Fruit fly (Drosophila melanogaster): ENCODE data around the gene CG42705.

The CG42705 gene

dm6 chrX:7379569-7379968 is 34.1 kb upstream of the CG42705 start:
- no peak for TF ChIP-seq CG9139 (GFP tag; optimal IDR thresholded peaks at IDR 0.05)
- TF ChIP-seq CG10669 (GFP tag; optimal IDR thresholded peaks at IDR 0.05), result peak; percentile 23
- peak; percentile 23; the same call in 1 of the 2 replicates for TF ChIP-seq CG15336 (GFP tag; IDR thresholded peaks at IDR 0.05)
- TF ChIP-seq fd59A (GFP tag; optimal IDR thresholded peaks at IDR 0.05), result peak; percentile 17
- TF ChIP-seq CG31627 (GFP tag; optimal IDR thresholded peaks at IDR 0.05), result peak; percentile 34
- TF ChIP-seq CG32006 (GFP tag; optimal IDR thresholded peaks at IDR 0.05), result peak; percentile 15
- peak; percentile 60 for TF ChIP-seq svp (GFP tag)
- TF ChIP-seq dsx (GFP tag; optimal IDR thresholded peaks at IDR 0.05; ENCODE audit: poor library complexity, severe bottlenecking), result peak; percentile 16
- TF ChIP-seq Eip78C (GFP tag), result peak; percentile 74
- TF ChIP-seq Gug (GFP tag; IDR thresholded peaks at IDR 0.05), result no peak
- TF ChIP-seq Smox (GFP tag; optimal IDR thresholded peaks at IDR 0.05), result peak; percentile 34
- TF ChIP-seq ss (GFP tag; optimal IDR thresholded peaks at IDR 0.05), result peak in 1 of 2 experiments; percentile 42
- TF ChIP-seq fkh (GFP tag; optimal IDR thresholded peaks at IDR 0.05), result no peak
- no peak for TF ChIP-seq dac (GFP tag; optimal IDR thresholded peaks at IDR 0.05)
- no peak for TF ChIP-seq esn (GFP tag; optimal IDR thresholded peaks at IDR 0.05)
- peak; percentile 21 for TF ChIP-seq topi (GFP tag; optimal IDR thresholded peaks at IDR 0.05)
- no peak for TF ChIP-seq CG7368 (GFP tag; optimal IDR thresholded peaks at IDR 0.05)
- peak; percentile 2 for TF ChIP-seq CG10631 (GFP tag; optimal IDR thresholded peaks at IDR 0.05)
- no peak for TF ChIP-seq Eip93F (GFP tag; optimal IDR thresholded peaks at IDR 0.05)
- peak; percentile 22 for TF ChIP-seq Hr39 (GFP tag; optimal IDR thresholded peaks at IDR 0.05)
- TF ChIP-seq CG1621 (tag; optimal IDR thresholded peaks at IDR 0.05), result no peak
- TF ChIP-seq pdm3 (GFP tag; optimal IDR thresholded peaks at IDR 0.05), result peak; percentile 16
- no peak for TF ChIP-seq Lpt (GFP tag; optimal IDR thresholded peaks at IDR 0.05)
- TF ChIP-seq CG6276 (GFP tag; optimal IDR thresholded peaks at IDR 0.05), result no peak
- TF ChIP-seq Ets21C (GFP tag; optimal IDR thresholded peaks at IDR 0.05), result peak; percentile 6
- TF ChIP-seq Sox102F (GFP tag; optimal IDR thresholded peaks at IDR 0.05), result peak; percentile 37
- peak; percentile 32 for TF ChIP-seq OdsH (GFP tag; optimal IDR thresholded peaks at IDR 0.05)
- peak; percentile 33 for TF ChIP-seq CG6808 (GFP tag; optimal IDR thresholded peaks at IDR 0.05)
- peak; percentile 35; the same call in 1 of the 3 replicates for TF ChIP-seq eg (GFP tag; IDR thresholded peaks at IDR 0.05)
- TF ChIP-seq CG6792 (GFP tag; optimal IDR thresholded peaks at IDR 0.05), result peak; percentile 37
- TF ChIP-seq achi (GFP tag; optimal IDR thresholded peaks at IDR 0.05), result no peak
- TF ChIP-seq CG11902 (GFP tag; optimal IDR thresholded peaks at IDR 0.05), result peak; percentile 5
- no peak for TF ChIP-seq CG16779 (tag; optimal IDR thresholded peaks at IDR 0.05)
- TF ChIP-seq spab (GFP tag; optimal IDR thresholded peaks at IDR 0.05), result no peak
- peak; percentile 21 for TF ChIP-seq Eip75B (GFP tag; optimal IDR thresholded peaks at IDR 0.05)
- TF ChIP-seq Met (GFP tag; optimal IDR thresholded peaks at IDR 0.05), result peak; percentile 3
- TF ChIP-seq CG34406 (GFP tag; optimal IDR thresholded peaks at IDR 0.05), result peak; percentile 10
- no peak for TF ChIP-seq CG8632 (GFP tag; optimal IDR thresholded peaks at IDR 0.05)
- peak; percentile 36 for TF ChIP-seq CG3919 (GFP tag; optimal IDR thresholded peaks at IDR 0.05)
- TF ChIP-seq CG11294 (GFP tag; IDR thresholded peaks at IDR 0.05), result no peak
- TF ChIP-seq cyc (GFP tag; optimal IDR thresholded peaks at IDR 0.05), result peak; percentile 36
- TF ChIP-seq acj6 (GFP tag; optimal IDR thresholded peaks at IDR 0.05), result no peak
- peak; percentile 13 for TF ChIP-seq Ets96B (tag; optimal IDR thresholded peaks at IDR 0.05)
- TF ChIP-seq vri (GFP tag; optimal IDR thresholded peaks at IDR 0.05), result no peak
- TF ChIP-seq CG3032 (tag; optimal IDR thresholded peaks at IDR 0.05), result peak; percentile 37
- TF ChIP-seq lz (GFP tag; optimal IDR thresholded peaks at IDR 0.05), result peak; percentile 25
- 0 out of 3 replicates have a peak, but pooled peaks have one; percentile 11 for TF ChIP-seq CG6163 (GFP tag; IDR thresholded peaks at IDR 0.05)
- peak in 1 of 2 experiments; percentile 5 for TF ChIP-seq salr (GFP tag; optimal IDR thresholded peaks at IDR 0.05)
- TF ChIP-seq Sox14 (GFP tag; optimal IDR thresholded peaks at IDR 0.05), result peak; percentile 10
